Worm (Caenorhabditis elegans) whole organism, L2 larva: ENCODE measurements around the gene Y82E9BL.1.

Experiments used
- R02D3.7 ChIP-seq: fragments of 150-350 bp; optimal IDR thresholded peaks from 2 replicates; lab custom pipeline; 2014; ENCODE audit warnings: missing biosample characterization, missing genetic modification characterization
- mbf-1 ChIP-seq: sonication (generic microtip); optimal IDR thresholded peaks from 2 replicates; lab custom pipeline; 2017; ENCODE audit warnings: missing biosample characterization, missing genetic modification characterization
- mdl-1 ChIP-seq, 2 experiments: fragments of 150-350 bp in 1 of 2; sonication (generic microtip) in 1 of 2; optimal IDR thresholded peaks; 2 replicates each; lab custom pipeline; 2017; ENCODE audit warnings: missing biosample characterization in 2 of 2, missing genetic modification characterization in 2 of 2
- nhr-6 ChIP-seq: fragments of 150-350 bp; optimal IDR thresholded peaks from 2 replicates; lab custom pipeline; 2014; ENCODE audit warnings: missing biosample characterization, missing genetic modification characterization
- sem-4 ChIP-seq: fragments of 150-350 bp; optimal IDR thresholded peaks from 2 replicates; lab custom pipeline; 2014; ENCODE audit warnings: missing biosample characterization, missing genetic modification reagents, missing genetic modification characterization
- skn-1 ChIP-seq: sonication (generic microtip); optimal IDR thresholded peaks from 2 replicates; lab custom pipeline; 2017; ENCODE audit warnings: missing biosample characterization, missing genetic modification characterization
- snpc-4 ChIP-seq: fragments of 150-350 bp; optimal IDR thresholded peaks from 2 replicates; lab custom pipeline; 2014; ENCODE audit warnings: missing biosample characterization, missing genetic modification characterization
- unc-39 ChIP-seq: fragments of 150-350 bp; optimal IDR thresholded peaks from 2 replicates; lab custom pipeline; 2014; ENCODE audit warnings: missing biosample characterization, missing genetic modification characterization
- unc-62 ChIP-seq: fragments of 150-350 bp; optimal IDR thresholded peaks from 2 replicates; lab custom pipeline; 2014; ENCODE audit warnings: missing biosample characterization, missing genetic modification reagents, missing genetic modification characterization
- ztf-11 ChIP-seq: sonication (generic microtip); optimal IDR thresholded peaks from 2 replicates; lab custom pipeline; 2017; ENCODE audit warnings: missing biosample characterization, missing genetic modification characterization

DNA sequence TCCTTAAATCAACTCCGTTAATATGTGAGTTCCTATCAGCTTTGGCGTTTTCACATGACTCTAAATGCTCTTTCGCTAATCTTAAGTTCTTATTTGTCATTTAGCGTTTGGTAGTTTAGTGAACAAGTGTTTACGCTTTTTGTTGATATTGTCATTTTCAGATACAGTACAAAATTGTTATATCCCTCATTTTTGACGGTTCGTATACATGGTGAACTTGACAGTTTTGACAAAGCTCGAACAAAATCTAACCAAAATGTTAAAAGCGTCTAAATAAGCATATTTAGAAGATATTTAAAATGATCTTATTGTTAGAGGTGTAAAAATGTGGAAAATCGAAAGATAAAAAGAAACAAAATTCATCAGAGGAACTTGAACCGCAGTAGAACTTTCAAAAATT lies 28.3 kb upstream of the Y82E9BL.1 start:
- no peak for TF ChIP-seq R02D3.7 (tag; lab: Kevin White, UChicago)
- no peak for TF ChIP-seq unc-39 (tag; lab: Kevin White, UChicago)
- TF ChIP-seq sem-4 (tag; lab: Kevin White, UChicago), result no peak
- TF ChIP-seq unc-62, result no peak
- no peak for TF ChIP-seq skn-1 (tag; lab: Kevin White, UChicago)
- TF ChIP-seq mdl-1 (tag; optimal IDR thresholded peaks at IDR 0.05; lab: Kevin White, UChicago), result no peak
- TF ChIP-seq ztf-11, result no peak
- no peak for TF ChIP-seq nhr-6
- TF ChIP-seq mbf-1 (tag; lab: Kevin White, UChicago), result no peak
- no peak for TF ChIP-seq snpc-4 (tag; lab: Kevin White, UChicago)
